Fruit fly (Drosophila melanogaster) whole organism, wandering third instar larva: ENCODE results near the gene Mettl4.

ENCODE experiments used
- Abd-B ChIP-seq: fragments of >200 bp; optimal IDR thresholded peaks from 2 replicates; lab custom pipeline; 2017; ENCODE audit warnings: missing biosample characterization, missing genetic modification characterization
- CG32264 ChIP-seq: fragments of 200-800 bp; sonication (Bioruptor generic); optimal IDR thresholded peaks from 2 replicates; lab custom pipeline; 2016; ENCODE audit warnings: missing biosample characterization, missing genetic modification characterization
- CG9705 ChIP-seq: fragments of 200-800 bp; sonication (Bioruptor generic); optimal IDR thresholded peaks from 2 replicates; lab custom pipeline; 2018; ENCODE audit warnings: missing biosample characterization, mild to moderate bottlenecking, missing genetic modification characterization
- CrebA ChIP-seq: fragments of 200-800 bp; sonication (Bioruptor generic); optimal IDR thresholded peaks from 2 replicates; lab custom pipeline; 2016; ENCODE audit warnings: missing biosample characterization, mild to moderate bottlenecking, missing genetic modification characterization, borderline replicate concordance
- Dfd ChIP-seq: fragments of >200 bp; optimal IDR thresholded peaks from 2 replicates; lab custom pipeline; 2017; ENCODE audit warnings: missing biosample characterization, missing genetic modification characterization
- Dif ChIP-seq: fragments of 200-275, 200-300 bp; sonication (Bioruptor generic); optimal IDR thresholded peaks from 2 replicates; lab custom pipeline; 2018; ENCODE audit warnings: missing biosample characterization, missing genetic modification characterization; ENCODE audit not compliant: partially characterized antibody
- GATAd ChIP-seq: sonication (Bioruptor generic); optimal IDR thresholded peaks from 2 replicates; lab custom pipeline; 2016; ENCODE audit warnings: missing biosample characterization, missing genetic modification characterization
- HLH106 ChIP-seq: fragments of 200-800 bp; optimal IDR thresholded peaks from 3 replicates; lab custom pipeline; 2019; ENCODE audit warnings: missing biosample characterization, mild to moderate bottlenecking, missing genetic modification characterization, moderate library complexity
- Hnf4 ChIP-seq: fragments of 200-800 bp; sonication (Bioruptor generic); optimal IDR thresholded peaks from 2 replicates; lab custom pipeline; 2016; ENCODE audit warnings: missing biosample characterization, mild to moderate bottlenecking, missing genetic modification characterization
- Hr78 ChIP-seq: fragments of >200 bp; optimal IDR thresholded peaks from 2 replicates; lab custom pipeline; 2017; ENCODE audit warnings: missing biosample characterization, missing genetic modification characterization
- Hr83 ChIP-seq: fragments of 200-300 bp; sonication (Bioruptor generic); optimal IDR thresholded peaks from 2 replicates; lab custom pipeline; 2016; ENCODE audit warnings: missing biosample characterization, mild to moderate bottlenecking, missing genetic modification characterization, moderate library complexity; ENCODE audit not compliant: poor library complexity, severe bottlenecking
- Jra ChIP-seq: sonication (Bioruptor generic); optimal IDR thresholded peaks from 2 replicates; lab custom pipeline; 2016; ENCODE audit warnings: missing biosample characterization, missing genetic modification characterization
- Mio ChIP-seq: sonication (Bioruptor generic); optimal IDR thresholded peaks from 2 replicates; lab custom pipeline; 2016; ENCODE audit warnings: missing biosample characterization, missing genetic modification characterization
- Myc ChIP-seq: fragments of >200 bp; optimal IDR thresholded peaks from 2 replicates; lab custom pipeline; 2017
- N ChIP-seq: fragments of >200 bp; optimal IDR thresholded peaks from 2 replicates; lab custom pipeline; 2018; ENCODE audit warnings: missing biosample characterization, missing external identifiers, missing genetic modification characterization
- OdsH ChIP-seq: fragments of 200-800 bp; sonication (Bioruptor generic); optimal IDR thresholded peaks from 2 replicates; lab custom pipeline; 2016; ENCODE audit warnings: missing biosample characterization, mild to moderate bottlenecking, missing genetic modification characterization
- Rel ChIP-seq, 2 experiments: fragments of 200-800 bp; sonication (Bioruptor generic) in 1 of 2; optimal IDR thresholded peaks; 2 replicates in 1 of 2; 3 replicates in 1 of 2; lab custom pipeline; 2016 to 2019; ENCODE audit warnings: mild to moderate bottlenecking in 2 of 2, missing biosample characterization in 2 of 2, missing genetic modification characterization in 2 of 2, moderate library complexity in 1 of 2
- Sp1 ChIP-seq: fragments of 200-800 bp; sonication (Bioruptor generic); optimal IDR thresholded peaks from 3 replicates; lab custom pipeline; 2019; ENCODE audit warnings: missing biosample characterization, mild to moderate bottlenecking, missing genetic modification characterization, moderate library complexity
- br ChIP-seq: fragments of 200-800 bp; sonication (Bioruptor generic); optimal IDR thresholded peaks from 2 replicates; lab custom pipeline; 2016; ENCODE audit warnings: missing biosample characterization, missing genetic modification characterization
- brk ChIP-seq: fragments of 200-800 bp; sonication (Bioruptor generic); optimal IDR thresholded peaks from 2 replicates; lab custom pipeline; 2016; ENCODE audit warnings: missing biosample characterization, mild to moderate bottlenecking, missing genetic modification characterization
- dl ChIP-seq, 2 experiments: fragments of 175-275, 200-275 bp in 1 of 2; fragments of 200-275 bp in 1 of 2; sonication (Bioruptor generic); optimal IDR thresholded peaks; lab custom pipeline; 2018; ENCODE audit warnings: mild to moderate bottlenecking in 2 of 2, missing biosample characterization in 2 of 2, missing genetic modification characterization in 2 of 2, moderate library complexity in 2 of 2; ENCODE audit not compliant: partially characterized antibody in 2 of 2, insufficient read depth in 1 of 2
- dmrt93B ChIP-seq: fragments of 200-800 bp; sonication (Bioruptor generic); optimal IDR thresholded peaks from 2 replicates; lab custom pipeline; 2018; ENCODE audit warnings: missing biosample characterization, mild to moderate bottlenecking, missing genetic modification characterization
- dsf ChIP-seq: sonication (Bioruptor generic); optimal IDR thresholded peaks from 2 replicates; lab custom pipeline; 2016; ENCODE audit warnings: missing biosample characterization, missing genetic modification characterization, borderline replicate concordance
- ey ChIP-seq: fragments of 200-800 bp; sonication (Bioruptor generic); optimal IDR thresholded peaks from 2 replicates; lab custom pipeline; 2016; ENCODE audit warnings: missing biosample characterization, missing genetic modification characterization
- foxo ChIP-seq, 2 experiments: fragments of 200-800 bp; sonication (Bioruptor generic); optimal IDR thresholded peaks; 2 replicates in 1 of 2; 3 replicates in 1 of 2; lab custom pipeline; 2016 to 2017; ENCODE audit warnings: missing biosample characterization in 2 of 2, missing genetic modification characterization in 2 of 2
- fru ChIP-seq: fragments of 200-800 bp; sonication (Bioruptor generic); optimal IDR thresholded peaks from 3 replicates; lab custom pipeline; 2016; ENCODE audit warnings: missing biosample characterization, mild to moderate bottlenecking, missing genetic modification characterization
- h ChIP-seq: fragments of 200-800 bp; sonication (Bioruptor generic); optimal IDR thresholded peaks from 3 replicates; lab custom pipeline; 2016; ENCODE audit warnings: missing biosample characterization, mild to moderate bottlenecking, missing genetic modification characterization
- jim ChIP-seq: fragments of 175-275, 200-325 bp; sonication (Bioruptor generic); optimal IDR thresholded peaks from 2 replicates; lab custom pipeline; 2016; ENCODE audit warnings: missing biosample characterization, mild to moderate bottlenecking, missing genetic modification characterization
- lola ChIP-seq: fragments of >200 bp; optimal IDR thresholded peaks from 2 replicates; lab custom pipeline; 2017; ENCODE audit warnings: missing biosample characterization, missing genetic modification characterization
- pan ChIP-seq: fragments of >200 bp; optimal IDR thresholded peaks from 2 replicates; lab custom pipeline; 2017
- psq ChIP-seq: fragments of 200-800 bp; sonication (Bioruptor generic); optimal IDR thresholded peaks from 3 replicates; lab custom pipeline; 2017; ENCODE audit warnings: missing biosample characterization, mild to moderate bottlenecking, missing genetic modification characterization, moderate library complexity
- rgr ChIP-seq: fragments of 200-800 bp; sonication (Bioruptor generic); optimal IDR thresholded peaks from 3 replicates; lab custom pipeline; 2016; ENCODE audit warnings: missing biosample characterization, mild to moderate bottlenecking, missing genetic modification characterization
- sage ChIP-seq: fragments of 200-800 bp; sonication (Bioruptor generic); optimal IDR thresholded peaks from 2 replicates; lab custom pipeline; 2016; ENCODE audit warnings: missing biosample characterization, mild to moderate bottlenecking, missing genetic modification characterization
- sv ChIP-seq: fragments of 200-800 bp; sonication (Bioruptor generic); optimal IDR thresholded peaks from 3 replicates; lab custom pipeline; 2016; ENCODE audit warnings: missing biosample characterization, missing genetic modification characterization
- usp ChIP-seq: fragments of >200 bp; optimal IDR thresholded peaks from 2 replicates; lab custom pipeline; 2017; ENCODE audit warnings: missing biosample characterization, missing genetic modification characterization
- woc ChIP-seq: sonication (Bioruptor generic); optimal IDR thresholded peaks from 2 replicates; lab custom pipeline; 2016; ENCODE audit warnings: missing biosample characterization, mild to moderate bottlenecking, missing genetic modification characterization

The Mettl4 gene

DNA sequence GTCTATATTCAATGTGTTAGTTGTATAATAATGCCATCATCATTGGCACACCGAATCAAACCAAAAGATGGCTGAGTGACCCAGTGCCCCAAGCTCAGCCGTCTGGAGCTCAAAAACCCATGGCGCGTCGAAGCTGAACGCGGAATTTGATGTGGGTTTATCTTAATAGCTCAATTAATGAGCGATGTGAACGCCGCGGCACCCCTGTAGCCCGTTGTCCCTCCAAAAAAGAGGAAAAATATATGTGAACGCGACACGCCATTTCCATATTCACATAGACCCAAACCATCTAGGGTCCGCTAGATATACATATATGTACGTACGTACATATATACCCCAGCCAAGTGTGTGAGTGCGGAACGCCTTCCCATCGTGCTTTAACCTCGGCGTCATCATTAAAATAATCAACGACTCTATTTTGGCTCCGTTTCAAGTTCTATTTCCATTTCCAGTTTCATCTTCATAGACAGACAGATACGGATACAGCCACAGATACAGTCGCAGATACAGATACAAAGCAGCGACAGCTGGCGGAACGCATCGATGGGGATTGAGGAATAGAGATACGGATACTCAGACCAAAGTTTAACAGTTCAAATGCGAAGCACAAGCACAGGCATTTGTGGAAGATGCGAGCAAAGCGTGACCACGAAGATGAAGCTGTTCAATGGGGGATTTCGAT, 13.3 kb upstream of the Mettl4 start:
- TF ChIP-seq pan (lab: Kevin White, UChicago) (no peak), dmrt93B (GFP tag; lab: Kevin White, UChicago) (no peak), Rel (GFP tag; optimal IDR thresholded peaks at IDR 0.05; lab: Kevin White, UChicago) (no peak), Rel (tag; optimal IDR thresholded peaks at IDR 0.05; lab: Kevin White, UChicago) (no peak), fru (GFP tag; lab: Kevin White, UChicago) (no peak), Sp1 (GFP tag; lab: Kevin White, UChicago) (no peak), Hr78 (no peak), Dfd (no peak), Hnf4 (GFP tag; lab: Kevin White, UChicago) (no peak), usp (GFP tag; lab: Kevin White, UChicago) (no peak), dl (GFP tag; optimal IDR thresholded peaks at IDR 0.05; lab: Kevin White, UChicago; ENCODE audit: insufficient read depth in 1 of 2, partially characterized antibody in 2 of 2) (no peak), dsf (GFP tag; lab: Kevin White, UChicago) (no peak), Dif (GFP tag; lab: Kevin White, UChicago) (no peak), Mio (no peak), Jra (no peak), ey (GFP tag; lab: Kevin White, UChicago) (no peak), OdsH (GFP tag; lab: Kevin White, UChicago) (no peak), HLH106 (no peak)

DNA sequence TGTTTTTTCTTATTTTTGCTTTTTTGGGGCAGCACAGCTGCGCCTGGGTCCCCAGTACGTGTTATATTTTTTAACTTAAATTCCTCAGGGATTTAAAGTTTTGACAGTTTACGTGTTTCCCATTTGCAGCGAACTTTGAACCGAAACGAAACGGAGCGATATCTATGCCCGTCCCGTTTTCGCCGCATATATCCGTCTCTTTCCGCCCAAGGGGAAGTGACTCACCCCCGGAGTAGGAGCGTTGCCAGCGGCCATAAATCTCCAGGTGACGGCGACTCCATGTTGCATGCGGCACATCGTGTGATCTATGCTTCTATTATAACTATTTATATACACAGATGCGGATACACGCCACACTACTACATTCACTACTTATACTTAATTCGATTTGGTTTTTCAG, 10.7 kb upstream of the Mettl4 start:
- TF ChIP-seq rgr (GFP tag; lab: Kevin White, UChicago) (no peak), br (GFP tag; lab: Kevin White, UChicago) (no peak), ey (GFP tag; lab: Kevin White, UChicago) (no peak), pan (lab: Kevin White, UChicago) (no peak), foxo (GFP tag; optimal IDR thresholded peaks at IDR 0.05; lab: Kevin White, UChicago) (no peak), Hr78 (no peak), Dif (GFP tag; lab: Kevin White, UChicago) (no peak), Hr83 (GFP tag; lab: Kevin White, UChicago) (no peak), brk (GFP tag; lab: Kevin White, UChicago) (no peak), jim (GFP tag; lab: Kevin White, UChicago) (no peak), psq (no peak), CG9705 (GFP tag; lab: Kevin White, UChicago) (no peak), dl (GFP tag; optimal IDR thresholded peaks at IDR 0.05; lab: Kevin White, UChicago; ENCODE audit: insufficient read depth in 1 of 2, partially characterized antibody in 2 of 2) (no peak), Hnf4 (GFP tag; lab: Kevin White, UChicago) (no peak), OdsH (GFP tag; lab: Kevin White, UChicago) (no peak), Rel (GFP tag; optimal IDR thresholded peaks at IDR 0.05; lab: Kevin White, UChicago) (no peak), Rel (tag; optimal IDR thresholded peaks at IDR 0.05; lab: Kevin White, UChicago) (no peak), sage (GFP tag; lab: Kevin White, UChicago) (no peak), Dfd (no peak), fru (GFP tag; lab: Kevin White, UChicago) (no peak), sv (GFP tag; lab: Kevin White, UChicago) (no peak)

dm6 chr3R:16655494-16656493, 4.8 kb upstream of the Mettl4 start, which contains the start of gene modSP:
modSP (minus strand) TSS chr3R:16655662.
- TF ChIP-seq Dif (GFP tag; lab: Kevin White, UChicago) (peak; percentile 58), h (GFP tag; lab: Kevin White, UChicago) (peak; percentile 42), Hr83 (GFP tag; lab: Kevin White, UChicago) (no peak), pan (lab: Kevin White, UChicago) (no peak), usp (GFP tag; lab: Kevin White, UChicago) (no peak), br (GFP tag; lab: Kevin White, UChicago) (peak; percentile 59), dmrt93B (GFP tag; lab: Kevin White, UChicago) (no peak), fru (GFP tag; lab: Kevin White, UChicago) (peak; percentile 60), Rel (GFP tag; optimal IDR thresholded peaks at IDR 0.05; lab: Kevin White, UChicago) (no peak), Rel (tag; optimal IDR thresholded peaks at IDR 0.05; lab: Kevin White, UChicago) (no peak), lola (GFP tag; lab: Kevin White, UChicago) (no peak), dl (GFP tag; optimal IDR thresholded peaks at IDR 0.05; lab: Kevin White, UChicago; ENCODE audit: insufficient read depth in 1 of 2, partially characterized antibody in 2 of 2) (no peak), rgr (GFP tag; lab: Kevin White, UChicago) (peak; percentile 49), brk (GFP tag; lab: Kevin White, UChicago) (no peak), psq (no peak), Sp1 (GFP tag; lab: Kevin White, UChicago) (peak; percentile 13), Jra (no peak), Mio (no peak), Dfd (no peak), Hr78 (no peak), foxo (GFP tag; optimal IDR thresholded peaks at IDR 0.05; lab: Kevin White, UChicago) (peak in 1 of 2 experiments; percentile 57), jim (GFP tag; lab: Kevin White, UChicago) (no peak), Myc (lab: Kevin White, UChicago) (no peak), HLH106 (no peak), sage (GFP tag; lab: Kevin White, UChicago) (no peak), Hnf4 (GFP tag; lab: Kevin White, UChicago) (peak; percentile 7), CrebA (no peak), CG32264 (no peak), N (GFP tag; lab: Kevin White, UChicago) (no peak), Abd-B (GFP tag; lab: Kevin White, UChicago) (no peak), woc (GFP tag; lab: Kevin White, UChicago) (peak; percentile 18), GATAd (no peak), ey (GFP tag; lab: Kevin White, UChicago) (peak; percentile 41), CG9705 (GFP tag; lab: Kevin White, UChicago) (no peak)
